Fruit fly (Drosophila melanogaster): ENCODE results near the gene JMJD7.

Gene JMJD7

DNA sequence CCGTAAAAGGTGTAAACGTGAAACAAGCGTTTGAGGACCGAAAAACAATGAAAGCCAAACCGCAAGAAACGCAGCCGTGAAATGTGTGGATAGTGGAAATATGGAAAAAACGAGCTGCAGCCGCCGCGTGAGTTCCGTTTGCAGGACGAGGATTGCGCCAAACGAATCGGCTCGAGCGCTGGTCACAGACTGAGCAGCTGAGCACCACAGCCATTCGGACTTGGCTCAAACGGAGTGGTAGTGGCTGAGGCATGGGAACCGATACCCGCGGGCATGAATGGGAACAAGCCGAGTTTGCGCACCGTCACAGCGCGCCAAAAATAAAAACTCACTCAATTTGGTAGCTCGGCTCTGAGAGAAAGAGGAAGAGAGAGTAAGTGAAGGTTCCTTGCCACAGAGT, 24.5 kb upstream of the JMJD7 start, which contains the start of gene CG10089:
CG10089 (minus strand) TSS at position 181 of the 400 bp plus-strand sequence.
- no peak for TF ChIP-seq CG33017 (tag; optimal IDR thresholded peaks at IDR 0.05)
- TF ChIP-seq kay (GFP tag; ENCODE audit: borderline replicate concordance): no peak
- TF ChIP-seq cic (GFP tag; optimal IDR thresholded peaks at IDR 0.05): no peak
- TF ChIP-seq CG7045 (GFP tag; optimal IDR thresholded peaks at IDR 0.05): no peak
- no peak for TF ChIP-seq CG1620 (GFP tag; optimal IDR thresholded peaks at IDR 0.05)
- TF ChIP-seq CG12768 (GFP tag; optimal IDR thresholded peaks at IDR 0.05): no peak
- TF ChIP-seq CG14711 (tag; optimal IDR thresholded peaks at IDR 0.05): no peak
- TF ChIP-seq Clk (GFP tag; optimal IDR thresholded peaks at IDR 0.05): no peak
- TF ChIP-seq ovo (GFP tag; optimal IDR thresholded peaks at IDR 0.05): no peak

- TF ChIP-seq kay (GFP tag; ENCODE audit: borderline replicate concordance): no peak
- no peak for TF ChIP-seq CG33017 (tag; optimal IDR thresholded peaks at IDR 0.05)
- no peak for TF ChIP-seq tj (GFP tag; optimal IDR thresholded peaks at IDR 0.05)
- TF ChIP-seq CG1620 (GFP tag; optimal IDR thresholded peaks at IDR 0.05): no peak
- peak; percentile 90 for TF ChIP-seq cic (GFP tag; optimal IDR thresholded peaks at IDR 0.05)
- no peak for TF ChIP-seq CG7045 (GFP tag; optimal IDR thresholded peaks at IDR 0.05)
- TF ChIP-seq CG11617 (GFP tag; optimal IDR thresholded peaks at IDR 0.05): no peak
- no peak for TF ChIP-seq Hr96 (GFP tag; optimal IDR thresholded peaks at IDR 0.05)
Measured at dm6 chr3L:13457133-13457532, 7.0 kb upstream of the JMJD7 start, which contains the start of gene CG10116. CG10116 (minus strand) TSS chr3L:13457238.

- TF ChIP-seq CG11617 (GFP tag; optimal IDR thresholded peaks at IDR 0.05) (no peak), CG7045 (GFP tag; optimal IDR thresholded peaks at IDR 0.05) (peak; percentile 5), CG33017 (tag; optimal IDR thresholded peaks at IDR 0.05) (peak; percentile 0)
Measured at dm6 chr3L:13454755-13455154, 4.7 kb upstream of the JMJD7 start.

DNA sequence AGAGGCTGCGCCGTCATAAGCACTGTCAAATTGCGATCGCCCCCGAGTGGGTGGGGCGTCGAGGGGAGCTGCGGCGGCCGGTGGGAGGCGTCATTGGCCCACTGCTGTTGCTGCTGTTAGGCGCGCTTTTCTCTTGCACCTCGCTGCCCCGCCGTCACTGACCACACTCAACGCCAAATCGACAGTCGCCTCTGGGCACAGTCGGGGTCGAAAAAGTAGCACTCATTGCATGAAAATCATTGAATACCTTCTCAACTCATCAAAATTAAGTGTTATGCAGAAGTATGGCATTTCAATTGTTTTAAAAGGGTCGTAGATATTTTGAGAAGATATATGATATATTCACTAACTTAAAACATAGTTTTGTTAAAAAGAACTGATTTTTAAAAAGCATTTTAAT, 2.2 kb upstream of the JMJD7 start:
- TF ChIP-seq tj (GFP tag; optimal IDR thresholded peaks at IDR 0.05) (no peak), cic (GFP tag; optimal IDR thresholded peaks at IDR 0.05) (no peak), CG7101 (tag; optimal IDR thresholded peaks at IDR 0.05) (no peak), Crg-1 (GFP tag; optimal IDR thresholded peaks at IDR 0.05) (no peak), CG14711 (tag; optimal IDR thresholded peaks at IDR 0.05) (no peak), Hr96 (GFP tag; optimal IDR thresholded peaks at IDR 0.05) (no peak), CG5204 (GFP tag; optimal IDR thresholded peaks at IDR 0.05) (no peak), CG1620 (GFP tag; optimal IDR thresholded peaks at IDR 0.05) (no peak), CG11617 (GFP tag; optimal IDR thresholded peaks at IDR 0.05) (no peak), CG7045 (GFP tag; optimal IDR thresholded peaks at IDR 0.05) (no peak), bab1 (GFP tag; optimal IDR thresholded peaks at IDR 0.05) (no peak), Clk (GFP tag; optimal IDR thresholded peaks at IDR 0.05) (no peak), pad (GFP tag; optimal IDR thresholded peaks at IDR 0.05) (no peak), CG33017 (tag; optimal IDR thresholded peaks at IDR 0.05) (no peak), cnc (optimal IDR thresholded peaks at IDR 0.05) (no peak)

- no peak for TF ChIP-seq Clk (GFP tag; optimal IDR thresholded peaks at IDR 0.05)
Measured at dm6 chr3L:13451562-13451961, 1.5 kb upstream of the JMJD7 start.

- TF ChIP-seq Hr96 (GFP tag; optimal IDR thresholded peaks at IDR 0.05) (no peak), CG11617 (GFP tag; optimal IDR thresholded peaks at IDR 0.05) (peak; percentile 25), Mnt (GFP tag; optimal IDR thresholded peaks at IDR 0.05) (no peak), bab1 (GFP tag; optimal IDR thresholded peaks at IDR 0.05) (peak; percentile 36), kay (GFP tag; ENCODE audit: borderline replicate concordance) (peak; percentile 71), CG1620 (GFP tag; optimal IDR thresholded peaks at IDR 0.05) (peak; percentile 26), tj (GFP tag; optimal IDR thresholded peaks at IDR 0.05) (no peak), Crg-1 (GFP tag; optimal IDR thresholded peaks at IDR 0.05) (no peak), cic (GFP tag; optimal IDR thresholded peaks at IDR 0.05) (no peak), CG7045 (GFP tag; optimal IDR thresholded peaks at IDR 0.05) (no peak), CG14711 (tag; optimal IDR thresholded peaks at IDR 0.05) (no peak)
Measured at dm6 chr3L:13442400-13442799, 7.7 kb downstream of the JMJD7 start, which contains the start of gene cmb. cmb (plus strand) TSS chr3L:13442594.

DNA sequence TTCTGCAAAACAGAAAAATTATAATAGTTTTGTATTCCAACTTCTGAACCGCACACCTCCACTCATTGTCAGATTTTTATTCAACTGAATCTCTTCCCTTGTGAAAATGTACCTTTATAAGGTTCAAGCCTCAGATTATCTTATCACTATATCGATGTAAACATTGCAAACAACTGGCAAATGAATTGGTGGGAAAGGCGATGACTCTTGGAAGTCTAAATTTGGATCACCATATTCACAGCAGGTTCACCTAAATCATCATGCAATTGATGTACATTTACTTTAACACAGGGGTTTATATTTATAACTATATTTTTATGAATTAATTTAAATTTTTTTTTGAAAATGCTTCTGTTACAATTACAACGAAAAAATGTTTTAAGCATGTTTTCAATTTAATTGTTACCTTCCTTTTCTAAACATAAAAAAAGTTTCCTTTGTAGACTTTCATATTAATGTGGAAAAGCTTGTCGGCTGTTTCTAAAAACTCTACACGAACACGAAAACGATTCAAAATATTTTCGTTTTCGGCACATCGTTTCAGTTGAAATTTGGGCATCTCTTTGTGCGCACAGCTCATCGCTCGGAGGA, 9.6 kb downstream of the JMJD7 start, which contains the start of the genes CG10140 and CG14109:
CG10140 (minus strand) TSS at position 101 of the 591 bp plus-strand sequence.
CG14109 (plus strand) TSS at position 541 of the 591 bp plus-strand sequence.
- no peak for TF ChIP-seq kay (GFP tag; ENCODE audit: borderline replicate concordance)
- TF ChIP-seq Clk (GFP tag; optimal IDR thresholded peaks at IDR 0.05): no peak
- no peak for TF ChIP-seq cic (GFP tag; optimal IDR thresholded peaks at IDR 0.05)
- TF ChIP-seq Hr96 (GFP tag; optimal IDR thresholded peaks at IDR 0.05): no peak
- no peak for TF ChIP-seq toe (GFP tag; optimal IDR thresholded peaks at IDR 0.05)
- TF ChIP-seq CG7101 (tag; optimal IDR thresholded peaks at IDR 0.05): no peak
- TF ChIP-seq CG1620 (GFP tag; optimal IDR thresholded peaks at IDR 0.05): no peak
- TF ChIP-seq cnc (optimal IDR thresholded peaks at IDR 0.05): no peak
- TF ChIP-seq CG14711 (tag; optimal IDR thresholded peaks at IDR 0.05): no peak
- no peak for TF ChIP-seq ovo (GFP tag; optimal IDR thresholded peaks at IDR 0.05)

All from whole organism, adult.